Fruit fly (Drosophila melanogaster) whole organism: ENCODE measurements around the gene CG2854.

ENCODE experiments used
- CG8478 ChIP-seq: fragments of >200 bp; optimal IDR thresholded peaks from 2 replicates; lab custom pipeline; 2018; ENCODE audit warnings: inconsistent platforms
- Dll ChIP-seq: fragments of >200 bp; optimal IDR thresholded peaks from 2 replicates; lab custom pipeline; 2017
- EcR ChIP-seq, 2 experiments: fragments of >200 bp; optimal IDR thresholded peaks; 2 replicates each; lab custom pipeline; 2017; ENCODE audit warnings: missing biosample characterization in 2 of 2, missing genetic modification characterization in 2 of 2, missing genetic modification reagents in 2 of 2
- pan ChIP-seq: fragments of >200 bp; optimal IDR thresholded peaks from 2 replicates; lab custom pipeline; 2017
- psq ChIP-seq: fragments of >200 bp; optimal IDR thresholded peaks from 2 replicates; lab custom pipeline; 2017
- usp ChIP-seq: fragments of >200 bp; optimal IDR thresholded peaks from 2 replicates; lab custom pipeline; 2017; ENCODE audit warnings: missing biosample characterization, missing genetic modification characterization, mixed read lengths

dm6 chrX:2336428-2336827 lies 9.5 kb downstream of the CG2854 start:
- TF ChIP-seq usp = no peak
- TF ChIP-seq CG8478 = no peak
- TF ChIP-seq Dll (lab: Kevin White, UChicago) = no peak
- TF ChIP-seq EcR (GFP tag; optimal IDR thresholded peaks at IDR 0.05; lab: Kevin White, UChicago) = no peak
- TF ChIP-seq pan (lab: Kevin White, UChicago) = no peak
- TF ChIP-seq psq = no peak
